Worm (Caenorhabditis elegans): Measurements from ENCODE around the gene dhs-19.

The dhs-19 gene

ce11 chrV:11490382-11490781 is at the start of gene dhs-19:
Gene dhs-19 (minus strand): TSS chrV:11490482.
- no peak for TF ChIP-seq elt-1 (tag; optimal IDR thresholded peaks at IDR 0.05)
- no peak for TF ChIP-seq nhr-67 (tag; optimal IDR thresholded peaks at IDR 0.05)
- no peak for TF ChIP-seq fkh-10 (GFP tag; optimal IDR thresholded peaks at IDR 0.05)
- no peak for TF ChIP-seq lin-39 (tag; optimal IDR thresholded peaks at IDR 0.05)
- no peak for TF ChIP-seq snpc-4 (tag; optimal IDR thresholded peaks at IDR 0.05)
- no peak for TF ChIP-seq ceh-82 (tag; optimal IDR thresholded peaks at IDR 0.05)
- no peak for TF ChIP-seq tbx-2 (tag; optimal IDR thresholded peaks at IDR 0.05)
- TF ChIP-seq mdl-1 (tag; optimal IDR thresholded peaks at IDR 0.05), result no peak
- TF ChIP-seq skn-1 (tag; optimal IDR thresholded peaks at IDR 0.05), result no peak
- no peak for TF ChIP-seq nhr-11 (tag; optimal IDR thresholded peaks at IDR 0.05)
- no peak for TF ChIP-seq nhr-23 (tag; optimal IDR thresholded peaks at IDR 0.05)
- no peak for TF ChIP-seq eor-1 (tag; optimal IDR thresholded peaks at IDR 0.05)
- TF ChIP-seq nhr-237 (tag; optimal IDR thresholded peaks at IDR 0.05), result no peak
- no peak for TF ChIP-seq egl-27 (tag; optimal IDR thresholded peaks at IDR 0.05)

ce11 chrV:11539502-11539901 is 49.2 kb upstream of the dhs-19 start:
- TF ChIP-seq elt-2 (tag; optimal IDR thresholded peaks at IDR 0.05) (no peak), ceh-9 (tag; optimal IDR thresholded peaks at IDR 0.05) (no peak), sea-2 (GFP tag; optimal IDR thresholded peaks at IDR 0.05) (no peak), egl-27 (tag; optimal IDR thresholded peaks at IDR 0.05) (no peak), nhr-28 (tag; optimal IDR thresholded peaks at IDR 0.05) (no peak)

- TF ChIP-seq lsy-12 (tag; optimal IDR thresholded peaks at IDR 0.05) (no peak), jun-1 (tag; optimal IDR thresholded peaks at IDR 0.05) (no peak), fkh-10 (GFP tag; optimal IDR thresholded peaks at IDR 0.05) (no peak), ceh-9 (tag; optimal IDR thresholded peaks at IDR 0.05) (no peak), egl-27 (tag; optimal IDR thresholded peaks at IDR 0.05) (no peak), aly-2 (tag; optimal IDR thresholded peaks at IDR 0.05) (no peak), skn-1 (tag; optimal IDR thresholded peaks at IDR 0.05) (no peak), ceh-16 (tag; optimal IDR thresholded peaks at IDR 0.05) (no peak), nhr-237 (tag; optimal IDR thresholded peaks at IDR 0.05) (no peak), ztf-11 (tag; optimal IDR thresholded peaks at IDR 0.05) (no peak), ZK546.5 (tag; optimal IDR thresholded peaks at IDR 0.05) (no peak), lin-39 (tag; optimal IDR thresholded peaks at IDR 0.05) (no peak), egl-5 (tag; optimal IDR thresholded peaks at IDR 0.05) (no peak), nhr-67 (tag; optimal IDR thresholded peaks at IDR 0.05) (no peak), pha-4 (tag; optimal IDR thresholded peaks at IDR 0.05) (no peak)
Observed at ce11 chrV:11536667-11537066, 46.4 kb upstream of the dhs-19 start.

ce11 chrV:11535504-11536062 is 45.3 kb upstream of the dhs-19 start:
- no peak for TF ChIP-seq nhr-76 (tag; optimal IDR thresholded peaks at IDR 0.05)
- no peak for TF ChIP-seq lsy-12 (tag; optimal IDR thresholded peaks at IDR 0.05)
- peak; percentile 11 for TF ChIP-seq pha-4 (tag; optimal IDR thresholded peaks at IDR 0.05)
- no peak for TF ChIP-seq eor-1 (tag; optimal IDR thresholded peaks at IDR 0.05)
- TF ChIP-seq fkh-2 (tag; optimal IDR thresholded peaks at IDR 0.05), result no peak
- no peak for TF ChIP-seq fkh-10 (GFP tag; optimal IDR thresholded peaks at IDR 0.05)
- TF ChIP-seq egl-5 (tag; optimal IDR thresholded peaks at IDR 0.05), result peak; percentile 96
- TF ChIP-seq ama-1 (optimal IDR thresholded peaks at IDR 0.05), result no peak
- no peak for TF ChIP-seq nhr-237 (tag; optimal IDR thresholded peaks at IDR 0.05)
- no peak for TF ChIP-seq egl-27 (tag; optimal IDR thresholded peaks at IDR 0.05)
- TF ChIP-seq nhr-77 (tag; optimal IDR thresholded peaks at IDR 0.05), result no peak
- TF ChIP-seq nfya-1 (tag; optimal IDR thresholded peaks at IDR 0.05; ENCODE audit: insufficient read depth), result peak; percentile 14
- TF ChIP-seq mdl-1 (tag; optimal IDR thresholded peaks at IDR 0.05), result no peak
- TF ChIP-seq R02D3.7 (tag; optimal IDR thresholded peaks at IDR 0.05), result no peak
- no peak for TF ChIP-seq sea-2 (GFP tag; optimal IDR thresholded peaks at IDR 0.05)
- peak; percentile 11 for TF ChIP-seq nhr-11 (tag; optimal IDR thresholded peaks at IDR 0.05)
- TF ChIP-seq nhr-25 (tag; optimal IDR thresholded peaks at IDR 0.05), result no peak
- peak; percentile 77 for TF ChIP-seq lin-39 (tag; optimal IDR thresholded peaks at IDR 0.05)
- no peak for TF ChIP-seq aly-2 (tag; optimal IDR thresholded peaks at IDR 0.05)
- TF ChIP-seq jun-1 (tag; optimal IDR thresholded peaks at IDR 0.05), result no peak
- TF ChIP-seq elt-2 (tag; optimal IDR thresholded peaks at IDR 0.05), result peak; percentile 77
- no peak for TF ChIP-seq nhr-43 (tag; optimal IDR thresholded peaks at IDR 0.05; ENCODE audit: poor library complexity, severe bottlenecking)
- TF ChIP-seq hmg-11 (tag; optimal IDR thresholded peaks at IDR 0.05), result no peak
- no peak for TF ChIP-seq nhr-12 (tag; optimal IDR thresholded peaks at IDR 0.05)
- TF ChIP-seq nhr-28 (tag; optimal IDR thresholded peaks at IDR 0.05), result no peak
- peak; percentile 79 for TF ChIP-seq pqm-1 (tag; optimal IDR thresholded peaks at IDR 0.05)
- TF ChIP-seq fos-1 (tag; optimal IDR thresholded peaks at IDR 0.05), result no peak
- no peak for TF ChIP-seq skn-1 (tag; optimal IDR thresholded peaks at IDR 0.05)
- TF ChIP-seq nhr-23 (tag; optimal IDR thresholded peaks at IDR 0.05), result no peak
- no peak for TF ChIP-seq elt-1 (tag; optimal IDR thresholded peaks at IDR 0.05)
- no peak for TF ChIP-seq ceh-16 (tag; optimal IDR thresholded peaks at IDR 0.05)
- no peak for TF ChIP-seq ztf-11 (tag; optimal IDR thresholded peaks at IDR 0.05)
- TF ChIP-seq ceh-28 (tag; optimal IDR thresholded peaks at IDR 0.05), result no peak
- TF ChIP-seq unc-62 (GFP tag; optimal IDR thresholded peaks at IDR 0.05), result no peak
- TF ChIP-seq lin-15B (tag; optimal IDR thresholded peaks at IDR 0.05), result no peak
- TF ChIP-seq snpc-4 (tag; optimal IDR thresholded peaks at IDR 0.05), result no peak
- no peak for TF ChIP-seq ZK546.5 (tag; optimal IDR thresholded peaks at IDR 0.05)
- TF ChIP-seq elt-3 (tag; optimal IDR thresholded peaks at IDR 0.05), result no peak
- TF ChIP-seq ztf-4 (tag; optimal IDR thresholded peaks at IDR 0.05), result no peak
- TF ChIP-seq ceh-82 (tag; optimal IDR thresholded peaks at IDR 0.05), result no peak
- TF ChIP-seq zag-1 (tag; optimal IDR thresholded peaks at IDR 0.05), result no peak
